Worm (Caenorhabditis elegans) whole organism, L3 larva: ENCODE data around the gene Y51H7C.3.

Experiments
- R02D3.7 ChIP-seq: fragments of 150-350 bp; optimal IDR thresholded peaks from 2 replicates; lab custom pipeline; 2014; ENCODE audit warnings: missing biosample characterization, missing genetic modification characterization
- aly-2 ChIP-seq: fragments of 150-350 bp; optimal IDR thresholded peaks from 2 replicates; lab custom pipeline; 2014; ENCODE audit warnings: missing biosample characterization, missing genetic modification characterization
- ceh-82 ChIP-seq: fragments of 150-350 bp; optimal IDR thresholded peaks from 2 replicates; lab custom pipeline; 2014; ENCODE audit warnings: missing biosample characterization, missing genetic modification characterization
- nhr-28 ChIP-seq: fragments of 150-350 bp; optimal IDR thresholded peaks from 2 replicates; lab custom pipeline; 2014; ENCODE audit warnings: missing biosample characterization, missing genetic modification characterization
- pha-4 ChIP-seq: fragments of 150-350 bp; optimal IDR thresholded peaks from 2 replicates; lab custom pipeline; 2014; ENCODE audit warnings: missing biosample characterization, missing genetic modification reagents, missing genetic modification characterization

DNA sequence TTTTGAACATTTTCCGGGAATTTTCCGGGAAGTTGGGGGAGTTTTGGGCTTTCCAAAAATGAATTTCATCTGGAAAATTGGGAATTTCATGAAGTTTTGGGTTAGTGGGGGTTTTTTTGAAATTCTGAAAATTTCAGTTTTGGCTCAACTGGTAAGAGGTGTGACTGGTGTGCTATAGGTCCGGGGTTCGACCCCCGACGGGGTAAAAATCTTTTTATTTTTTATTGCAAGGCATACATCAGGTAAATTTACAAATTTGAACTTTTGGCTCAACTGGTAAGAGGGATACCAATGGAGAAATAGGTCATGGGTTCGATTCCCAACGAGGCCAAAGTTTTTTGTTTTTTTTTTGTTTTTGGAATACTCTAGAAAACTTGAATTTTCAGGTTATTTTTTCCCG, 43.4 kb downstream of the Y51H7C.3 start:
- TF ChIP-seq pha-4 (tag; lab: Kevin White, UChicago) (no peak), R02D3.7 (tag; lab: Kevin White, UChicago) (no peak), nhr-28 (tag; lab: Kevin White, UChicago) (no peak), aly-2 (tag; lab: Kevin White, UChicago) (no peak), ceh-82 (no peak)
